Fruit fly (Drosophila melanogaster): ENCODE data around the gene Strump.

Strump gene

DNA sequence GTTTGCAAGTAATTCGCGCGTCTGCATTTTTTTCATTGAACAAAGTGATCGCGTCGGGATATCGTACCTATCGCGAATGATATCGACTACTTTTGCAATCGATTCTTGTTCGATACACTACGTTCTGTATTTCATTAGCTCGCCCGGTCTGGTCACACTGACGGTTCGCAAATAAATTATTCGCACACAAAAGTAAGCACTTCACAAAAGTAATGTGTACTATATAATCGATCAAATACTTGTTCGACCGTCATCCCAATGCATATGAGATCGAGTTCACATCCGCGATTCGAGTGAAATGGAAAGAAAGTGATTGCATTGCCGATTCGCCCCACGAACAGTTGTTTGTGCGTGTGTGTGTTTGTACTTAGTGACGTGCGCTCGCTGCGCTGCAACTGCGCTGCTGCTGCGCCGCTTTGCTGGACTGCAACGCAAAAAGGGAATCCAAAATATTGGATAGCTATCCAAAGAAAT, 31.4 kb upstream of the Strump start, which contains the start of the genes CG5235 and ClC-c (continued):
- peak; percentile 45 for TF ChIP-seq trem (tag; optimal IDR thresholded peaks at IDR 0.05)
- peak; percentile 1 for TF ChIP-seq CG30020 (tag; optimal IDR thresholded peaks at IDR 0.05)
- no peak for TF ChIP-seq CG2678 (tag; optimal IDR thresholded peaks at IDR 0.05)
- TF ChIP-seq stc (GFP tag; IDR thresholded peaks at IDR 0.05), result no peak
- TF ChIP-seq ab (GFP tag; optimal IDR thresholded peaks at IDR 0.05), result no peak
- 0 out of 2 replicates have a peak, but pooled peaks have one; percentile 12 for TF ChIP-seq CG3847 (GFP tag; IDR thresholded peaks at IDR 0.05)
- no peak for TF ChIP-seq CG9437 (GFP tag; optimal IDR thresholded peaks at IDR 0.05)
- no peak for TF ChIP-seq CG17568 (GFP tag; optimal IDR thresholded peaks at IDR 0.05)
- TF ChIP-seq ttk (GFP tag; IDR thresholded peaks at IDR 0.05), result no peak
- TF ChIP-seq cg (GFP tag; optimal IDR thresholded peaks at IDR 0.05), result peak; percentile 81
- peak; percentile 79 for TF ChIP-seq BEAF-32 (GFP tag; optimal IDR thresholded peaks at IDR 0.05)
- peak; percentile 81 for TF ChIP-seq nerfin-2 (GFP tag; IDR thresholded peaks at IDR 0.05; ENCODE audit: partially characterized antibody)
- TF ChIP-seq CG17612 (GFP tag; IDR thresholded peaks at IDR 0.05), result no peak
- TF ChIP-seq Spps (tag; optimal IDR thresholded peaks at IDR 0.05), result no peak
- no peak for TF ChIP-seq CG4820 (GFP tag; optimal IDR thresholded peaks at IDR 0.05)
- TF ChIP-seq Ravus (GFP tag; IDR thresholded peaks at IDR 0.05), result no peak
- TF ChIP-seq peb (GFP tag; IDR thresholded peaks at IDR 0.05), result no peak
- TF ChIP-seq CG5953 (GFP tag; IDR thresholded peaks at IDR 0.05), result no peak
- TF ChIP-seq Deaf1 (tag; optimal IDR thresholded peaks at IDR 0.05), result no peak
- TF ChIP-seq CG3407 (GFP tag; optimal IDR thresholded peaks at IDR 0.05), result no peak
- TF ChIP-seq Doc3 (GFP tag; IDR thresholded peaks at IDR 0.05; ENCODE audit: partially characterized antibody), result peak; percentile 72
- TF ChIP-seq CG16779 (GFP tag; IDR thresholded peaks at IDR 0.05), result no peak
- no peak for TF ChIP-seq CG4730 (GFP tag; IDR thresholded peaks at IDR 0.05)
- no peak for TF ChIP-seq CG31441 (GFP tag; IDR thresholded peaks at IDR 0.05)
- peak; percentile 38 for TF ChIP-seq Myb (GFP tag; optimal IDR thresholded peaks at IDR 0.05)
- TF ChIP-seq CG34224 (GFP tag; IDR thresholded peaks at IDR 0.05; ENCODE audit: partially characterized antibody), result peak; percentile 90
- peak; percentile 52 for TF ChIP-seq CG2116 (GFP tag; optimal IDR thresholded peaks at IDR 0.05)
- TF ChIP-seq sob (GFP tag; IDR thresholded peaks at IDR 0.05), result no peak
- TF ChIP-seq salm (tag; optimal IDR thresholded peaks at IDR 0.05), result no peak
- TF ChIP-seq CG8924 (tag; optimal IDR thresholded peaks at IDR 0.05), result peak; percentile 36
- peak; percentile 66 for TF ChIP-seq Sry-δ (GFP tag; optimal IDR thresholded peaks at IDR 0.05)
- no peak for TF ChIP-seq NFAT (GFP tag; IDR thresholded peaks at IDR 0.05)
- TF ChIP-seq pb (GFP tag; optimal IDR thresholded peaks at IDR 0.05), result no peak
- TF ChIP-seq Oaz (GFP tag; IDR thresholded peaks at IDR 0.05), result no peak
- TF ChIP-seq CG10565 (GFP tag; optimal IDR thresholded peaks at IDR 0.05), result no peak
- peak; percentile 37 for TF ChIP-seq sens (GFP tag)
- TF ChIP-seq hb (GFP tag; IDR thresholded peaks at IDR 0.05; ENCODE audit: partially characterized antibody), result peak; percentile 78
- TF ChIP-seq unc-4 (GFP tag; IDR thresholded peaks at IDR 0.05; ENCODE audit: partially characterized antibody), result peak; percentile 84
- TF ChIP-seq Pdp1 (GFP tag; optimal IDR thresholded peaks at IDR 0.05), result peak in 1 of 2 experiments; percentile 22
- no peak for TF ChIP-seq Ada2b (GFP tag; IDR thresholded peaks at IDR 0.05)
- TF ChIP-seq CG2889 (GFP tag; IDR thresholded peaks at IDR 0.05), result no peak
- TF ChIP-seq CG11504 (tag; optimal IDR thresholded peaks at IDR 0.05), result no peak
- no peak for TF ChIP-seq CG8388 (GFP tag; optimal IDR thresholded peaks at IDR 0.05)
- TF ChIP-seq gce (GFP tag; IDR thresholded peaks at IDR 0.05), result no peak
- TF ChIP-seq C15 (GFP tag; IDR thresholded peaks at IDR 0.05), result no peak
- no peak for TF ChIP-seq gcm (GFP tag; optimal IDR thresholded peaks at IDR 0.05)
- TF ChIP-seq sqz (GFP tag; optimal IDR thresholded peaks at IDR 0.05), result no peak
- TF ChIP-seq en (GFP tag; optimal IDR thresholded peaks at IDR 0.05), result no peak
- peak; percentile 14 for TF ChIP-seq Lhr (GFP tag; optimal IDR thresholded peaks at IDR 0.05)
- TF ChIP-seq CG15514 (GFP tag; optimal IDR thresholded peaks at IDR 0.05), result peak; percentile 43
- TF ChIP-seq crp (GFP tag; optimal IDR thresholded peaks at IDR 0.05), result peak in 1 of 2 experiments; percentile 13
